Worm (Caenorhabditis elegans) whole organism, young adult: ENCODE data around the gene cyy-1.

Experiments
- B0019.2 ChIP-seq: fragments of 200-800 bp; sonication (Bioruptor generic); conservative IDR thresholded peaks from 2 replicates; pipeline ENCODE4 v1.3.6; 2022; ENCODE audit warnings: missing genetic modification reagents, missing genetic modification characterization, missing compliant biosample characterization
- B0261.1 ChIP-seq: sonication (generic microtip); optimal IDR thresholded peaks from 2 replicates; lab custom pipeline; 2016; ENCODE audit warnings: mild to moderate bottlenecking, missing genetic modification characterization, moderate library complexity, missing compliant biosample characterization
- B0336.3 ChIP-seq: fragments of 200-800 bp; sonication (Bioruptor generic); IDR thresholded peaks from 2 replicates; pipeline ENCODE4 v1.3.6; 2022; ENCODE audit warnings: missing genetic modification characterization, missing compliant biosample characterization
- C17E4.6 ChIP-seq: fragments of 200-800 bp; sonication (Bioruptor generic); IDR thresholded peaks from 2 replicates; pipeline ENCODE4 v1.3.6; 2022; ENCODE audit warnings: missing genetic modification reagents, missing genetic modification characterization, missing compliant biosample characterization
- F10E7.11 ChIP-seq: sonication (generic microtip); optimal IDR thresholded peaks from 2 replicates; lab custom pipeline; 2017; ENCODE audit warnings: mild to moderate bottlenecking, missing genetic modification characterization, moderate library complexity, missing compliant biosample characterization
- F23B12.7 ChIP-seq: sonication (generic microtip); optimal IDR thresholded peaks from 2 replicates; lab custom pipeline; 2017; ENCODE audit warnings: missing genetic modification characterization, mild to moderate bottlenecking, missing compliant biosample characterization, antibody characterized with exemption, moderate library complexity; ENCODE audit not compliant: insufficient read depth
- F39B2.1 ChIP-seq: fragments of 200-800 bp; sonication (Bioruptor generic); IDR thresholded peaks from 2 replicates; pipeline ENCODE4 v1.3.6; 2022; ENCODE audit warnings: missing genetic modification reagents, missing genetic modification characterization, missing compliant biosample characterization
- F57C9.4 ChIP-seq: sonication (generic microtip); optimal IDR thresholded peaks from 2 replicates; lab custom pipeline; 2017; ENCODE audit warnings: mild to moderate bottlenecking, missing genetic modification characterization, missing compliant biosample characterization
- K11D2.4 ChIP-seq: fragments of 200-800 bp; sonication (Bioruptor generic); IDR thresholded peaks from 2 replicates; pipeline ENCODE4 v1.3.6; 2022; ENCODE audit warnings: missing genetic modification reagents, missing genetic modification characterization, missing compliant biosample characterization
- T26A5.8 ChIP-seq: sonication (generic microtip); optimal IDR thresholded peaks from 2 replicates; lab custom pipeline; 2016; ENCODE audit warnings: missing genetic modification characterization, missing compliant biosample characterization
- Y53F4B.3 ChIP-seq: fragments of 200-800 bp; sonication (Bioruptor generic); IDR thresholded peaks from 2 replicates; pipeline ENCODE4 v1.3.6; 2022; ENCODE audit warnings: missing genetic modification reagents, missing genetic modification characterization, missing compliant biosample characterization
- Y53G8AR.9 ChIP-seq: fragments of 200-800 bp; sonication (Bioruptor generic); conservative IDR thresholded peaks from 2 replicates; pipeline ENCODE4 v1.3.6; 2022; ENCODE audit warnings: missing genetic modification reagents, missing genetic modification characterization, missing compliant biosample characterization
- aptf-2 ChIP-seq: fragments of 200-800 bp; sonication (Bioruptor generic); conservative IDR thresholded peaks from 2 replicates; pipeline ENCODE4 v1.3.6; 2022; ENCODE audit warnings: missing genetic modification reagents, missing genetic modification characterization, missing compliant biosample characterization
- attf-3 ChIP-seq: fragments of 200-800 bp; sonication (Bioruptor generic); conservative IDR thresholded peaks from 2 replicates; pipeline ENCODE4 v1.3.6; 2022; ENCODE audit warnings: missing genetic modification reagents, missing genetic modification characterization, missing compliant biosample characterization
- cebp-2 ChIP-seq: fragments of 200-800 bp; sonication (Bioruptor generic); IDR thresholded peaks from 2 replicates; pipeline ENCODE4 v1.3.6; 2022; ENCODE audit warnings: missing genetic modification characterization, missing compliant biosample characterization
- ceh-100 ChIP-seq: fragments of 200-800 bp; sonication (Bioruptor generic); IDR thresholded peaks from 2 replicates; pipeline ENCODE4 v1.3.6; 2022; ENCODE audit warnings: missing genetic modification reagents, missing genetic modification characterization, missing compliant biosample characterization
- ceh-40 ChIP-seq: fragments of 200-800 bp; sonication (Bioruptor generic); IDR thresholded peaks from 2 replicates; pipeline ENCODE4 v1.3.6; 2022; ENCODE audit warnings: missing genetic modification characterization, missing compliant biosample characterization
- ceh-79 ChIP-seq: sonication (generic microtip); optimal IDR thresholded peaks from 2 replicates; lab custom pipeline; 2017; ENCODE audit warnings: mild to moderate bottlenecking, missing genetic modification characterization, missing compliant biosample characterization
- dox-1 ChIP-seq: fragments of 200-800 bp; sonication (Bioruptor generic); IDR thresholded peaks from 2 replicates; pipeline ENCODE4 v1.3.6; 2022; ENCODE audit warnings: missing genetic modification reagents, missing genetic modification characterization, missing compliant biosample characterization
- egl-44 ChIP-seq: fragments of 200-800 bp; sonication (Bioruptor generic); IDR thresholded peaks from 2 replicates; pipeline ENCODE4 v1.3.6; 2022; ENCODE audit warnings: missing genetic modification reagents, missing genetic modification characterization, missing compliant biosample characterization
- egrh-3 ChIP-seq: fragments of 200-800 bp; sonication (Bioruptor generic); IDR thresholded peaks from 2 replicates; pipeline ENCODE4 v1.3.6; 2022; ENCODE audit warnings: missing genetic modification reagents, missing genetic modification characterization, missing compliant biosample characterization
- ekl-4 ChIP-seq: fragments of 200-800 bp; sonication (Bioruptor generic); IDR thresholded peaks from 2 replicates; pipeline ENCODE4 v1.3.6; 2022; ENCODE audit warnings: missing genetic modification reagents, missing genetic modification characterization, missing compliant biosample characterization
- hlh-26 ChIP-seq: fragments of 200-800 bp; sonication (Bioruptor generic); conservative IDR thresholded peaks from 2 replicates; pipeline ENCODE4 v1.3.6; 2022; ENCODE audit warnings: missing genetic modification reagents, missing genetic modification characterization, missing compliant biosample characterization
- lin-26 ChIP-seq: fragments of 200-800 bp; sonication (Bioruptor generic); IDR thresholded peaks from 2 replicates; pipeline ENCODE4 v1.3.6; 2022; ENCODE audit warnings: missing genetic modification reagents, missing genetic modification characterization, missing compliant biosample characterization
- lin-35 ChIP-seq, 3 experiments: fragments of 150-350 bp in 2 of 3; sonication (generic microtip) in 1 of 3; optimal IDR thresholded peaks; 2 replicates each; lab custom pipeline; 2014 to 2018; ENCODE audit warnings: missing biosample characterization in 3 of 3, missing genetic modification characterization in 3 of 3, missing genetic modification reagents in 3 of 3
- lin-40 ChIP-seq: sonication (generic microtip); optimal IDR thresholded peaks from 2 replicates; lab custom pipeline; 2016; ENCODE audit warnings: missing genetic modification characterization, mild to moderate bottlenecking, missing compliant biosample characterization, missing genotype, missing genetic modification reagents
- lin-54 ChIP-seq: fragments of 200-800 bp; sonication (Bioruptor generic); optimal IDR thresholded peaks from 2 replicates; lab custom pipeline; 2018; ENCODE audit warnings: mild to moderate bottlenecking, missing genetic modification characterization, missing compliant biosample characterization
- lir-1 ChIP-seq: fragments of 200-800 bp; sonication (Bioruptor generic); conservative IDR thresholded peaks from 2 replicates; pipeline ENCODE4 v1.3.6; 2022; ENCODE audit warnings: missing genetic modification reagents, missing genetic modification characterization, missing compliant biosample characterization
- madf-6 ChIP-seq: fragments of 200-800 bp; sonication (Bioruptor generic); IDR thresholded peaks from 2 replicates; pipeline ENCODE4 v1.3.6; 2022; ENCODE audit warnings: missing genetic modification reagents, missing genetic modification characterization, missing compliant biosample characterization
- mes-4 ChIP-seq: sonication (generic microtip); optimal IDR thresholded peaks from 2 replicates; lab custom pipeline; 2016; ENCODE audit warnings: missing genotype, missing genetic modification characterization, missing compliant biosample characterization
- nfya-2 ChIP-seq: fragments of 200-800 bp; sonication (Bioruptor generic); IDR thresholded peaks from 2 replicates; pipeline ENCODE4 v1.3.6; 2022; ENCODE audit warnings: missing genetic modification reagents, missing genetic modification characterization, missing compliant biosample characterization
- nfyb-1 ChIP-seq: fragments of 200-800 bp; sonication (Bioruptor generic); IDR thresholded peaks from 2 replicates; pipeline ENCODE4 v1.3.6; 2022; ENCODE audit warnings: missing genetic modification reagents, missing genetic modification characterization, missing compliant biosample characterization
- nhr-80 ChIP-seq: sonication (generic microtip); optimal IDR thresholded peaks from 2 replicates; lab custom pipeline; 2016; ENCODE audit warnings: missing genetic modification characterization, missing compliant biosample characterization
- nhr-90 ChIP-seq: sonication (generic microtip); optimal IDR thresholded peaks from 2 replicates; lab custom pipeline; 2016; ENCODE audit warnings: missing genotype, mild to moderate bottlenecking, missing genetic modification characterization, missing compliant biosample characterization
- pbrm-1 ChIP-seq: fragments of 200-800 bp; sonication (Bioruptor generic); IDR thresholded peaks from 2 replicates; pipeline ENCODE4 v1.3.6; 2022; ENCODE audit warnings: missing genetic modification reagents, missing genetic modification characterization, missing compliant biosample characterization
- repo-1 ChIP-seq: sonication (generic microtip); optimal IDR thresholded peaks from 2 replicates; lab custom pipeline; 2017; ENCODE audit warnings: mild to moderate bottlenecking, missing genetic modification characterization, missing compliant biosample characterization
- snpc-4 ChIP-seq, 5 experiments: fragments of 150-350 bp in 1 of 5; sonication (generic microtip) in 4 of 5; optimal IDR thresholded peaks; 2 replicates each; lab custom pipeline; 2014 to 2018; ENCODE audit warnings: missing genetic modification characterization in 5 of 5, missing biosample characterization in 3 of 5, antibody characterized with exemption in 2 of 5, mild to moderate bottlenecking in 2 of 5, missing compliant biosample characterization in 2 of 5, missing genotype in 2 of 5, moderate library complexity in 2 of 5, missing genetic modification reagents in 1 of 5
- sptf-2 ChIP-seq: fragments of 200-800 bp; sonication (Bioruptor generic); optimal IDR thresholded peaks from 2 replicates; lab custom pipeline; 2018; ENCODE audit warnings: mild to moderate bottlenecking, missing genetic modification characterization, missing compliant biosample characterization
- zim-3 ChIP-seq: sonication (generic microtip); optimal IDR thresholded peaks from 2 replicates; lab custom pipeline; 2017; ENCODE audit warnings: mild to moderate bottlenecking, missing genetic modification characterization, moderate library complexity, missing compliant biosample characterization
- ztf-18 ChIP-seq: sonication (generic microtip); optimal IDR thresholded peaks from 2 replicates; lab custom pipeline; 2016; ENCODE audit warnings: missing genotype, mild to moderate bottlenecking, missing genetic modification characterization, missing compliant biosample characterization
- ztf-22 ChIP-seq: fragments of 200-800 bp; sonication (Bioruptor generic); optimal IDR thresholded peaks from 2 replicates; lab custom pipeline; 2018; ENCODE audit warnings: mild to moderate bottlenecking, missing genetic modification characterization, moderate library complexity, missing compliant biosample characterization
- ztf-25 ChIP-seq: fragments of 200-800 bp; sonication (Bioruptor generic); IDR thresholded peaks from 2 replicates; pipeline ENCODE4 v1.3.6; 2022; ENCODE audit warnings: missing genetic modification reagents, missing genetic modification characterization, missing compliant biosample characterization
- ztf-28 ChIP-seq: fragments of 200-800 bp; sonication (Bioruptor generic); IDR thresholded peaks from 2 replicates; pipeline ENCODE4 v1.3.6; 2022; ENCODE audit warnings: missing genetic modification reagents, missing genetic modification characterization, missing compliant biosample characterization
- ztf-6 ChIP-seq: fragments of 200-800 bp; sonication (Bioruptor generic); IDR thresholded peaks from 2 replicates; pipeline ENCODE4 v1.3.6; 2022; ENCODE audit warnings: missing genetic modification reagents, missing genetic modification characterization, missing compliant biosample characterization

The cyy-1 gene

ce11 chrIII:8446061-8446460 lies 40.4 kb downstream of the cyy-1 start:
- TF ChIP-seq cebp-2 (GFP tag; lab: Robert Waterston, UW) (peak; percentile 76; the same call in 1 of the 2 replicates), madf-6 (GFP tag; lab: Robert Waterston, UW) (0 out of 2 replicates have a peak, but pooled peaks have one; percentile 51), Y53G8AR.9 (peak; percentile 70), ceh-100 (GFP tag; lab: Robert Waterston, UW) (0 out of 2 replicates have a peak, but pooled peaks have one; percentile 19), nhr-90 (no peak), lin-35 (GFP tag; optimal IDR thresholded peaks at IDR 0.05; lab: Kevin White, UChicago) (no peak), egl-44 (GFP tag; lab: Robert Waterston, UW) (0 out of 2 replicates have a peak, but pooled peaks have one; percentile 18), B0336.3 (GFP tag; lab: Robert Waterston, UW) (0 out of 2 replicates have a peak, but pooled peaks have one; percentile 2), nhr-80 (no peak), snpc-4 (GFP tag; optimal IDR thresholded peaks at IDR 0.05; lab: Kevin White, UChicago) (no peak), snpc-4 (tag; optimal IDR thresholded peaks at IDR 0.05; lab: Kevin White, UChicago) (no peak), lin-54 (peak; percentile 61), nfyb-1 (GFP tag; lab: Robert Waterston, UW) (0 out of 2 replicates have a peak, but pooled peaks have one; percentile 22), zim-3 (tag; lab: Kevin White, UChicago) (peak; percentile 24), F39B2.1 (GFP tag; lab: Robert Waterston, UW) (peak; percentile 61; the same call in 1 of the 2 replicates)
- TF ChIP-seq, all 124 proteins: peak for 10

ce11 chrIII:8446534-8446933 lies 40.9 kb downstream of the cyy-1 start, which contains the start of gene hsp-110:
Gene hsp-110, minus strand, starts transcription at chrIII:8446909.
- no peak for TF ChIP-seq hlh-26 (GFP tag; lab: Robert Waterston, UW)
- TF ChIP-seq T26A5.8: no peak
- peak; percentile 24 for TF ChIP-seq ztf-18 (tag; lab: Kevin White, UChicago)
- peak; percentile 75 for TF ChIP-seq sptf-2
- TF ChIP-seq pbrm-1 (GFP tag; lab: Robert Waterston, UW): 0 out of 2 replicates have a peak, but pooled peaks have one; percentile 12
- TF ChIP-seq ceh-40 (GFP tag; lab: Robert Waterston, UW): peak; percentile 44; the same call in 1 of the 2 replicates
- peak; percentile 67 for TF ChIP-seq lin-26 (GFP tag; lab: Robert Waterston, UW)
- TF ChIP-seq snpc-4 (GFP tag; optimal IDR thresholded peaks at IDR 0.05; lab: Kevin White, UChicago): no peak
- TF ChIP-seq snpc-4 (tag; optimal IDR thresholded peaks at IDR 0.05; lab: Kevin White, UChicago): peak in 1 of 4 experiments; percentile 18
- peak; percentile 82; the same call in 1 of the 2 replicates for TF ChIP-seq dox-1
- TF ChIP-seq aptf-2 (GFP tag; lab: Robert Waterston, UW): no peak
- peak; percentile 18; the same call in 1 of the 2 replicates for TF ChIP-seq ztf-25

ce11 chrIII:8446940-8447403 lies 41.3 kb downstream of the cyy-1 start, which contains the start of gene rpn-3:
Gene rpn-3, plus strand, starts transcription at chrIII:8447353.
- TF ChIP-seq C17E4.6 (GFP tag; lab: Robert Waterston, UW): peak; percentile 89; the same call in 1 of the 2 replicates
- TF ChIP-seq B0019.2 (GFP tag; lab: Robert Waterston, UW): peak; percentile 58; the same call in 1 of the 2 replicates
- peak; percentile 83 for TF ChIP-seq lir-1 (GFP tag; lab: Robert Waterston, UW)
- TF ChIP-seq ztf-22: no peak
- peak; percentile 79 for TF ChIP-seq ceh-79 (tag; lab: Kevin White, UChicago)
- TF ChIP-seq B0261.1 (tag; lab: Kevin White, UChicago): peak; percentile 28
- TF ChIP-seq ztf-6 (GFP tag; lab: Robert Waterston, UW): 0 out of 2 replicates have a peak, but pooled peaks have one; percentile 13
- TF ChIP-seq cebp-2 (GFP tag; lab: Robert Waterston, UW): no peak
- no peak for TF ChIP-seq egrh-3
- no peak for TF ChIP-seq F57C9.4
- TF ChIP-seq ztf-28 (GFP tag; lab: Robert Waterston, UW): peak; percentile 68; the same call in 1 of the 2 replicates
- TF ChIP-seq F23B12.7: peak; percentile 79
- TF ChIP-seq attf-3 (GFP tag; lab: Robert Waterston, UW): peak; percentile 84
- TF ChIP-seq dox-1: peak; percentile 84
- peak; percentile 98 for TF ChIP-seq ekl-4 (GFP tag; lab: Robert Waterston, UW)
- TF ChIP-seq repo-1 (tag; lab: Kevin White, UChicago): peak; percentile 90
- no peak for TF ChIP-seq nfya-2
- TF ChIP-seq mes-4 (tag; lab: Kevin White, UChicago): no peak
- no peak for TF ChIP-seq nhr-90
- peak; percentile 96 for TF ChIP-seq lin-40
- TF ChIP-seq lin-35 (GFP tag; optimal IDR thresholded peaks at IDR 0.05; lab: Kevin White, UChicago): peak in 2 of 3 experiments; percentile 66 to 92
- TF ChIP-seq Y53F4B.3 (GFP tag; lab: Robert Waterston, UW): no peak; the same call in 1 of the 2 replicates
- no peak for TF ChIP-seq F10E7.11 (tag; lab: Kevin White, UChicago)
- TF ChIP-seq K11D2.4 (GFP tag; lab: Robert Waterston, UW): peak; percentile 93
